Worm (Caenorhabditis elegans) whole organism, late embryonic: ENCODE measurements around the gene C44C10.10.
A peak's percentile ranks its signal among the peaks of the same experiment; 100 is the strongest.

ENCODE experiments used
- F13H6.1 ChIP-seq: sonication (generic microtip); optimal IDR thresholded peaks from 2 replicates; lab custom pipeline; 2016; ENCODE audit warnings: missing genetic modification characterization, missing compliant biosample characterization
- K02D7.2 ChIP-seq: sonication (generic microtip); optimal IDR thresholded peaks from 2 replicates; lab custom pipeline; 2017; ENCODE audit warnings: mild to moderate bottlenecking, missing genetic modification characterization, missing compliant biosample characterization
- T23F11.4 ChIP-seq: fragments of 200-800 bp; sonication (Bioruptor generic); optimal IDR thresholded peaks from 2 replicates; lab custom pipeline; 2018; ENCODE audit warnings: mild to moderate bottlenecking, missing genetic modification characterization, missing compliant biosample characterization
- ahr-1 ChIP-seq: sonication (generic microtip); optimal IDR thresholded peaks from 2 replicates; lab custom pipeline; 2016; ENCODE audit warnings: missing genetic modification characterization, missing compliant biosample characterization
- ceh-14 ChIP-seq: sonication (generic microtip); optimal IDR thresholded peaks from 2 replicates; lab custom pipeline; 2016; ENCODE audit warnings: missing genotype, missing genetic modification characterization, missing compliant biosample characterization
- ceh-18 ChIP-seq: sonication (generic microtip); optimal IDR thresholded peaks from 2 replicates; lab custom pipeline; 2016; ENCODE audit warnings: missing genetic modification characterization, missing compliant biosample characterization
- ceh-19 ChIP-seq: fragments of 200-800 bp; sonication (Bioruptor generic); optimal IDR thresholded peaks from 2 replicates; lab custom pipeline; 2018; ENCODE audit warnings: mild to moderate bottlenecking, missing genetic modification characterization, missing compliant biosample characterization
- ceh-24 ChIP-seq: sonication (generic microtip); optimal IDR thresholded peaks from 2 replicates; lab custom pipeline; 2016; ENCODE audit warnings: mild to moderate bottlenecking, missing genetic modification characterization, missing compliant biosample characterization
- ceh-30 ChIP-seq: fragments of 150-350 bp; optimal IDR thresholded peaks from 2 replicates; lab custom pipeline; 2014; ENCODE audit warnings: missing biosample characterization, missing genetic modification characterization
- ceh-31 ChIP-seq: sonication (generic microtip); optimal IDR thresholded peaks from 2 replicates; lab custom pipeline; 2016; ENCODE audit warnings: missing genetic modification characterization, missing compliant biosample characterization
- ceh-34 ChIP-seq: sonication (generic microtip); optimal IDR thresholded peaks from 2 replicates; lab custom pipeline; 2016; ENCODE audit warnings: mild to moderate bottlenecking, missing genetic modification characterization, missing compliant biosample characterization
- ceh-45 ChIP-seq: fragments of 200-800 bp; sonication (Bioruptor generic); IDR thresholded peaks from 2 replicates; pipeline ENCODE4 v1.3.6; 2022; ENCODE audit warnings: missing genetic modification reagents, missing genetic modification characterization, missing compliant biosample characterization
- ceh-6 ChIP-seq: fragments of 200-800 bp; sonication (Bioruptor generic); optimal IDR thresholded peaks from 2 replicates; lab custom pipeline; 2018; ENCODE audit warnings: mild to moderate bottlenecking, missing genetic modification characterization, missing compliant biosample characterization
- ceh-9 ChIP-seq: sonication (generic microtip); optimal IDR thresholded peaks from 2 replicates; lab custom pipeline; 2016; ENCODE audit warnings: mild to moderate bottlenecking, missing genetic modification characterization, inconsistent platforms, missing compliant biosample characterization
- elt-4 ChIP-seq: sonication (generic microtip); optimal IDR thresholded peaks from 2 replicates; lab custom pipeline; 2016; ENCODE audit warnings: missing genetic modification characterization, missing compliant biosample characterization
- ets-4 ChIP-seq: sonication (generic microtip); optimal IDR thresholded peaks from 2 replicates; lab custom pipeline; 2016; ENCODE audit warnings: missing genetic modification characterization, missing compliant biosample characterization
- eyg-1 ChIP-seq: sonication (generic microtip); optimal IDR thresholded peaks from 2 replicates; lab custom pipeline; 2016; ENCODE audit warnings: missing genotype, missing genetic modification characterization, missing compliant biosample characterization
- fax-1 ChIP-seq: sonication (generic microtip); optimal IDR thresholded peaks from 2 replicates; lab custom pipeline; 2016; ENCODE audit warnings: missing genotype, missing genetic modification characterization, missing compliant biosample characterization
- gmeb-2 ChIP-seq: sonication (generic microtip); optimal IDR thresholded peaks from 2 replicates; lab custom pipeline; 2016; ENCODE audit warnings: missing genetic modification characterization, inconsistent platforms, missing compliant biosample characterization
- hlh-15 ChIP-seq: sonication (generic microtip); optimal IDR thresholded peaks from 2 replicates; lab custom pipeline; 2016; ENCODE audit warnings: missing genetic modification characterization, missing compliant biosample characterization
- hlh-8 ChIP-seq: sonication (generic microtip); optimal IDR thresholded peaks from 2 replicates; lab custom pipeline; 2016; ENCODE audit warnings: missing genotype, missing genetic modification characterization, missing compliant biosample characterization
- mec-3 ChIP-seq: sonication (generic microtip); optimal IDR thresholded peaks from 2 replicates; lab custom pipeline; 2016; ENCODE audit warnings: borderline replicate concordance, missing genetic modification characterization, missing compliant biosample characterization
- npax-4 ChIP-seq: sonication (generic microtip); optimal IDR thresholded peaks from 2 replicates; lab custom pipeline; 2016; ENCODE audit warnings: missing genetic modification characterization, missing compliant biosample characterization
- pag-3 ChIP-seq: sonication (generic microtip); optimal IDR thresholded peaks from 2 replicates; lab custom pipeline; 2016; ENCODE audit warnings: missing compliant biosample characterization, missing genetic modification characterization, borderline replicate concordance
- pqm-1 ChIP-seq: sonication (generic microtip); optimal IDR thresholded peaks from 2 replicates; lab custom pipeline; 2016; ENCODE audit warnings: missing genetic modification characterization, missing compliant biosample characterization
- pros-1 ChIP-seq: fragments of 150-350 bp; optimal IDR thresholded peaks from 2 replicates; lab custom pipeline; 2014; ENCODE audit warnings: missing biosample characterization, missing genetic modification reagents, missing genetic modification characterization
- rnt-1 ChIP-seq: sonication (generic microtip); optimal IDR thresholded peaks from 2 replicates; lab custom pipeline; 2016; ENCODE audit warnings: missing genetic modification characterization, missing compliant biosample characterization
- sox-2 ChIP-seq: fragments of 200-800 bp; sonication (Bioruptor generic); IDR thresholded peaks from 2 replicates; pipeline ENCODE4 v1.3.6; 2022; ENCODE audit warnings: missing genetic modification reagents, missing genetic modification characterization, missing compliant biosample characterization
- sox-4 ChIP-seq: sonication (generic microtip); optimal IDR thresholded peaks from 2 replicates; lab custom pipeline; 2017; ENCODE audit warnings: mild to moderate bottlenecking, missing genetic modification characterization, inconsistent platforms, missing compliant biosample characterization
- syd-9 ChIP-seq: sonication (generic microtip); optimal IDR thresholded peaks from 2 replicates; lab custom pipeline; 2016; ENCODE audit warnings: mild to moderate bottlenecking, missing genetic modification characterization, moderate library complexity, missing compliant biosample characterization
- tbx-7 ChIP-seq: sonication (generic microtip); optimal IDR thresholded peaks from 2 replicates; lab custom pipeline; 2016; ENCODE audit warnings: missing genotype, missing genetic modification characterization, missing compliant biosample characterization
- ttx-3 ChIP-seq: sonication (generic microtip); optimal IDR thresholded peaks from 2 replicates; lab custom pipeline; 2016; ENCODE audit warnings: missing genetic modification reagents, missing genetic modification characterization, missing compliant biosample characterization
- unc-42 ChIP-seq: sonication (generic microtip); optimal IDR thresholded peaks from 2 replicates; lab custom pipeline; 2016; ENCODE audit warnings: missing genotype, missing genetic modification characterization, missing compliant biosample characterization

Gene C44C10.10

DNA sequence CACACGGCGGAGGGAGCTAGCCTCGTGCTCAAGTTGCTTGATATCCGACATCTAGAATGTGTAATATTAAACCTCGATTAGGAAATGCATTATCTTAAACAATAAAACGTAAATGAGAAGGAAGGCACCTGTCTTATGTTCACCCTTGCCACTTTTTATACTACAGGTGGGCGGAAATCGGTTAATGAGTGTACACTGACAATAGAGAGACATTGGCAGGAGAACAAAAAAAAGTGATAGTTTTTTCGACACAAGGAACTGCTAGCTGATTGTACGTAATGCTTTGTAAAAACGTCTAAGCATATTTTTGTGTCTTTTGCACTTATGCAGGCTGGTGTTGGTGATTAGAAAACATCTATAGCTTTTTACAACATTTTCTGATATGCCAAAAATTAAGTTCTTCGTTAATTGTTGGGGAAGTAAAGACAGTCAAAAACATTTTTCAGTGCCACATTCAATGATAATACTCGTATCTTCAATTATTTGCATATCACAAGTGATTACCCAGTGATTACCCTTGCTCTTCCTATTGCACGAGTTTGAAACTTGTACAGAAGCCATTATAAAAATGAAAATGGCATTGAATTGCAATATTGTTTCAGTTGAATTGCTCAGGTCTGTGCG is 22.2 kb downstream of the C44C10.10 start, which contains the start of gene col-180:
Gene col-180, minus strand, starts transcription at position 51 of the 624 bp plus-strand sequence.
- no peak for TF ChIP-seq ceh-45 (GFP tag; lab: Robert Waterston, UW)
- TF ChIP-seq pqm-1 (tag; lab: Kevin White, UChicago) = no peak
- no peak for TF ChIP-seq sox-4 (tag; lab: Kevin White, UChicago)
- TF ChIP-seq hlh-8 = no peak
- TF ChIP-seq fax-1 (tag; lab: Kevin White, UChicago) = no peak
- no peak for TF ChIP-seq gmeb-2 (tag; lab: Kevin White, UChicago)

- TF ChIP-seq pag-3 (no peak), ceh-19 (GFP tag; lab: Kevin White, UChicago) (no peak), ahr-1 (tag; lab: Kevin White, UChicago) (no peak), ceh-9 (tag; lab: Kevin White, UChicago) (no peak), elt-4 (tag; lab: Kevin White, UChicago) (no peak)
Observed at ce11 chrX:11716463-11716960, 26.4 kb downstream of the C44C10.10 start, which contains the start of gene C44C10.9. Gene C44C10.9, minus strand, starts transcription at chrX:11716513.

ce11 chrX:11718751-11719150 is 28.6 kb downstream of the C44C10.10 start:
- no peak for TF ChIP-seq gmeb-2 (tag; lab: Kevin White, UChicago)
- peak; percentile 14 for TF ChIP-seq ceh-18 (tag; lab: Kevin White, UChicago)

ce11 chrX:11720058-11720457 is 29.9 kb downstream of the C44C10.10 start:
- TF ChIP-seq unc-42 (tag; lab: Kevin White, UChicago) = no peak
- no peak for TF ChIP-seq hlh-15 (tag; lab: Kevin White, UChicago)
- TF ChIP-seq syd-9 (tag; lab: Kevin White, UChicago) = no peak
- no peak for TF ChIP-seq ceh-30
- no peak for TF ChIP-seq ceh-24
- no peak for TF ChIP-seq rnt-1 (tag; lab: Kevin White, UChicago)
- no peak for TF ChIP-seq sox-4 (tag; lab: Kevin White, UChicago)
- no peak for TF ChIP-seq pros-1 (tag; lab: Kevin White, UChicago)
- no peak for TF ChIP-seq eyg-1 (tag; lab: Kevin White, UChicago)
- no peak for TF ChIP-seq T23F11.4 (GFP tag; lab: Kevin White, UChicago)
- TF ChIP-seq hlh-8 = no peak
- TF ChIP-seq tbx-7 = no peak
- no peak for TF ChIP-seq ceh-6
- no peak for TF ChIP-seq fax-1 (tag; lab: Kevin White, UChicago)
- no peak for TF ChIP-seq ets-4 (tag; lab: Kevin White, UChicago)

DNA sequence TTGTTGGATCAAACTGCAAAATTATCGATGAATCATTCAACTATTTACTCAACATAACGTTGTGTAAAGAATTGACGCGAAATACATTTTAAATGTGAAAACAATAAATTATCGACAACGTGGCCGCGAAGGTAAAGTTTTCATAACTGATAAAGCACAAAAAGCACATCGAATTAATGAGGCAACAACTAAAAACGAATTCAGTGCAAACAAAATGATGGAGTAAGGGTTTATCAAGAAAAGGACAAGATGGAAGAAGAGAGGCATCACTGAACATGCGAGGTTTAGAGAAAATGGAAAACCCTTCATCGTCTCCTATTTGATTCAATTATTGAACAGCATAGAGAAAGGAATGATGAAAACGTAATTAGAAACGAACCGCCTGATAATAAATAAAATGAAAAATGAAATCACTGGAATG is 33.7 kb downstream of the C44C10.10 start, which contains the start of gene D1053.4:
Gene D1053.4, minus strand, starts transcription at position 20 of the 421 bp plus-strand sequence.
- no peak for TF ChIP-seq hlh-8
- peak; percentile 24 for TF ChIP-seq ceh-31 (tag; lab: Kevin White, UChicago)
- peak; percentile 91 for TF ChIP-seq unc-42 (tag; lab: Kevin White, UChicago)
- TF ChIP-seq, all 69 proteins: peak for 2

DNA sequence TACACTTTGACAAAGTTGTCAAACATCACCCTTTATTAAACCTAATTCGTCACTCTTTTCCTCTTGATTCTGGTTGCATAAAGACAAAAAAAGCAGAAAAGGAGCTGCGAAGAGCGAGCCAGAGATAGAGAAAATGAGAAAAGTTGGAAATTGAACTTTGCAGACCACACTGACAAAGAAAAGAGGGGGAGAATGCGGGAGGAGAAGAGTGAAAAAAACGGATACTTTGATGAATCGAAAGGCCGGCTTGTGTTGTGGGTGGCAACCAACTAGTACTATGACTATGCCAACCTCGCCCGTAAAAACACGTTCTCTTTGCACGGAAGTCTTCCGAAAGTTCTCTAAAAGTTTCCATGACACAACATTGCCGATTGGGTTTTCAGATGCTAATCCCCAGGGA is 35.5 kb downstream of the C44C10.10 start:
- TF ChIP-seq K02D7.2 = no peak
- no peak for TF ChIP-seq mec-3
- no peak for TF ChIP-seq fax-1 (tag; lab: Kevin White, UChicago)
- TF ChIP-seq pqm-1 (tag; lab: Kevin White, UChicago) = no peak
- TF ChIP-seq hlh-15 (tag; lab: Kevin White, UChicago) = no peak
- no peak for TF ChIP-seq eyg-1 (tag; lab: Kevin White, UChicago)
- no peak for TF ChIP-seq rnt-1 (tag; lab: Kevin White, UChicago)

DNA sequence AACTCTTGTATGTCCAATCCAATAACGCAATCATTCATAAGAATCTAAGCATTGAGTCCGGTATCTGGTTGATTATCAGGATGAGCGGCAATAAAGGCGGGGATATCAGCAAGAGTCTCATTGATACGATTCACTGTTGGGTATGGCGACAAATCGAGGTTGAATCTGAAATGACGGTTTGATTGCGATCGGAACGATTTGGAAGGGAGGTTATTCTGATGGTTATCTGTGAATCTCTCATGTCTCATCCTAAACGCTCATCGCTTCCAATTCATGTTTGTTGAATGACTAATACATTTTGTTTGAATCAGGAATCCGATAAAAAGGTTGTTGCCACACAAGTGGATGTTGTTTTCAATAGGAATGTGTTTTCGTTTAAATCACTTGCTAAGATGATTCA is 36.3 kb downstream of the C44C10.10 start:
- TF ChIP-seq npax-4 (tag; lab: Kevin White, UChicago) (no peak), ceh-34 (no peak), K02D7.2 (no peak), ceh-14 (tag; lab: Kevin White, UChicago) (no peak), ttx-3 (tag; lab: Kevin White, UChicago) (no peak), sox-2 (no peak), tbx-7 (no peak), F13H6.1 (no peak)
